Worm (Caenorhabditis elegans): ENCODE results near the gene lin-5.
A peak's percentile ranks its signal among the peaks of the same experiment; 100 is the strongest.

- TF ChIP-seq dox-1 (GFP tag; IDR thresholded peaks at IDR 0.05) = no peak
- no peak for TF ChIP-seq lir-1 (GFP tag; conservative IDR thresholded peaks at IDR 0.05)
- TF ChIP-seq nhr-179 (tag; optimal IDR thresholded peaks at IDR 0.05) = no peak
- no peak for TF ChIP-seq rcor-1 (GFP tag; IDR thresholded peaks at IDR 0.05)
- TF ChIP-seq ceh-40 (GFP tag; IDR thresholded peaks at IDR 0.05) = no peak
- TF ChIP-seq snpc-4 (GFP tag; optimal IDR thresholded peaks at IDR 0.05) = no peak
- TF ChIP-seq snpc-4 (tag; optimal IDR thresholded peaks at IDR 0.05) = no peak
- no peak for TF ChIP-seq atf-7 (tag; optimal IDR thresholded peaks at IDR 0.05)
- no peak for TF ChIP-seq athp-1 (tag; optimal IDR thresholded peaks at IDR 0.05)
- no peak for TF ChIP-seq Y56A3A.18 (GFP tag; IDR thresholded peaks at IDR 0.05)
- no peak for TF ChIP-seq tbx-9 (tag; optimal IDR thresholded peaks at IDR 0.05; ENCODE audit: borderline replicate concordance)
- peak; percentile 43; the same call in 1 of the 2 replicates for TF ChIP-seq cebp-1 (GFP tag; IDR thresholded peaks at IDR 0.05)
- TF ChIP-seq cebp-1 (tag; optimal IDR thresholded peaks at IDR 0.05) = peak; percentile 89
- TF ChIP-seq B0019.2 (GFP tag; conservative IDR thresholded peaks at IDR 0.05) = no peak
- no peak for TF ChIP-seq lin-54 (GFP tag; optimal IDR thresholded peaks at IDR 0.05)
- no peak for TF ChIP-seq lin-26 (GFP tag; IDR thresholded peaks at IDR 0.05)
Measured at ce11 chrII:7884898-7885297, 24.5 kb downstream of the lin-5 start.
